Fruit fly (Drosophila melanogaster): ENCODE results near the gene IFT46.

Gene IFT46

dm6 chr2L:18617003-18617402, 1.1 kb upstream of the IFT46 start, which contains the start of gene MESR3 (continued):
- TF ChIP-seq CG7745 (tag; optimal IDR thresholded peaks at IDR 0.05) = no peak
- TF ChIP-seq lmd (GFP tag; IDR thresholded peaks at IDR 0.05) = peak; percentile 54
- peak; percentile 66; the same call in 1 of the 3 replicates for TF ChIP-seq ase (GFP tag; IDR thresholded peaks at IDR 0.05)
- TF ChIP-seq bowl (GFP tag; IDR thresholded peaks at IDR 0.05) = no peak
- peak; percentile 71 for TF ChIP-seq CG3281 (GFP tag; optimal IDR thresholded peaks at IDR 0.05)
- peak; percentile 19 for TF ChIP-seq CG12104 (GFP tag; optimal IDR thresholded peaks at IDR 0.05)
- TF ChIP-seq CrebB (tag; optimal IDR thresholded peaks at IDR 0.05) = no peak
- no peak for TF ChIP-seq Elba2 (GFP tag; optimal IDR thresholded peaks at IDR 0.05)
- TF ChIP-seq oc (tag; optimal IDR thresholded peaks at IDR 0.05) = peak; percentile 79
- peak; percentile 58 for TF ChIP-seq CG7271 (tag; optimal IDR thresholded peaks at IDR 0.05)
- TF ChIP-seq vnd (GFP tag; IDR thresholded peaks at IDR 0.05; ENCODE audit: partially characterized antibody) = no peak
- peak; percentile 8 to 53 for TF ChIP-seq dpn (GFP tag; optimal IDR thresholded peaks at IDR 0.05)
- TF ChIP-seq CG8290 (GFP tag; optimal IDR thresholded peaks at IDR 0.05) = peak; percentile 46
- TF ChIP-seq CG8290 (tag; optimal IDR thresholded peaks at IDR 0.05) = no peak
- peak; percentile 95 for TF ChIP-seq Jarid2 (GFP tag; optimal IDR thresholded peaks at IDR 0.05)
- TF ChIP-seq CG34422 (GFP tag; IDR thresholded peaks at IDR 0.05) = peak; percentile 80
- no peak for TF ChIP-seq br (optimal IDR thresholded peaks at IDR 0.05)
- no peak for TF ChIP-seq CG12219 (GFP tag; optimal IDR thresholded peaks at IDR 0.05)
- no peak for TF ChIP-seq cato (GFP tag; optimal IDR thresholded peaks at IDR 0.05; ENCODE audit: borderline replicate concordance)
- TF ChIP-seq Doc2 (GFP tag; IDR thresholded peaks at IDR 0.05) = no peak
- TF ChIP-seq z (GFP tag; IDR thresholded peaks at IDR 0.05) = 0 out of 3 replicates have a peak, but pooled peaks have one; percentile 30
- peak; percentile 84 for TF ChIP-seq CG13296 (GFP tag; optimal IDR thresholded peaks at IDR 0.05)
- TF ChIP-seq CG3407 (GFP tag; optimal IDR thresholded peaks at IDR 0.05) = no peak
- TF ChIP-seq E2f1 (GFP tag; IDR thresholded peaks at IDR 0.05) = peak; percentile 84
- no peak for TF ChIP-seq abd-A (tag; optimal IDR thresholded peaks at IDR 0.05)
- no peak for TF ChIP-seq hbn (GFP tag; IDR thresholded peaks at IDR 0.05; ENCODE audit: partially characterized antibody)
- 0 out of 3 replicates have a peak, but pooled peaks have one; percentile 14 for TF ChIP-seq knrl (GFP tag; IDR thresholded peaks at IDR 0.05; ENCODE audit: partially characterized antibody)
- TF ChIP-seq Taf1 (GFP tag; IDR thresholded peaks at IDR 0.05) = peak; percentile 51; the same call in 1 of the 2 replicates
- peak; percentile 66 for TF ChIP-seq CG10147 (GFP tag; optimal IDR thresholded peaks at IDR 0.05)
- peak; percentile 47 for TF ChIP-seq Ada2b (GFP tag; IDR thresholded peaks at IDR 0.05)
- no peak for TF ChIP-seq toy (GFP tag; IDR thresholded peaks at IDR 0.05)
- no peak for TF ChIP-seq twi (tag; optimal IDR thresholded peaks at IDR 0.05)
- peak; percentile 56 for TF ChIP-seq CG7556 (GFP tag; optimal IDR thresholded peaks at IDR 0.05)
- peak; percentile 19 for TF ChIP-seq YL-1 (GFP tag; optimal IDR thresholded peaks at IDR 0.05)
- TF ChIP-seq kni (GFP tag; optimal IDR thresholded peaks at IDR 0.05) = no peak
- TF ChIP-seq CG11696 (GFP tag; IDR thresholded peaks at IDR 0.05) = peak; percentile 71
- peak in 1 of 2 experiments; percentile 42 for TF ChIP-seq insv (GFP tag; optimal IDR thresholded peaks at IDR 0.05)
- TF ChIP-seq CG2120 (GFP tag; optimal IDR thresholded peaks at IDR 0.05) = peak; percentile 40
- TF ChIP-seq sens-2 (GFP tag; IDR thresholded peaks at IDR 0.05) = no peak
- no peak for TF ChIP-seq dan (GFP tag; IDR thresholded peaks at IDR 0.05)
- TF ChIP-seq trh (GFP tag; optimal IDR thresholded peaks at IDR 0.05) = peak; percentile 37
- no peak for TF ChIP-seq btn (GFP tag; optimal IDR thresholded peaks at IDR 0.05)
- TF ChIP-seq Ets97D (GFP tag; optimal IDR thresholded peaks at IDR 0.05) = no peak
- TF ChIP-seq pros (GFP tag; optimal IDR thresholded peaks at IDR 0.05) = no peak
- TF ChIP-seq CG2116 (GFP tag; optimal IDR thresholded peaks at IDR 0.05) = peak; percentile 29
- TF ChIP-seq sug (tag; optimal IDR thresholded peaks at IDR 0.05) = no peak
- no peak for TF ChIP-seq gcm2 (GFP tag; optimal IDR thresholded peaks at IDR 0.05)
- TF ChIP-seq CG16813 (GFP tag; IDR thresholded peaks at IDR 0.05; ENCODE audit: partially characterized antibody) = no peak; the same call in 2 of the 3 replicates
- TF ChIP-seq CG17361 (GFP tag; IDR thresholded peaks at IDR 0.05) = peak; percentile 88
- TF ChIP-seq CG18619 (GFP tag; optimal IDR thresholded peaks at IDR 0.05) = peak; percentile 70
- peak; percentile 9 for TF ChIP-seq salm (tag; optimal IDR thresholded peaks at IDR 0.05)
- peak; percentile 92 for TF ChIP-seq Deaf1 (tag; optimal IDR thresholded peaks at IDR 0.05)
